Fruit fly (Drosophila melanogaster) whole organism: ENCODE data around the gene ncm.

Source experiments
- CG8478 ChIP-seq: fragments of >200 bp; optimal IDR thresholded peaks from 2 replicates; lab custom pipeline; 2018; ENCODE audit warnings: inconsistent platforms
- Dll ChIP-seq: fragments of >200 bp; optimal IDR thresholded peaks from 2 replicates; lab custom pipeline; 2017
- EcR ChIP-seq, 2 experiments: fragments of >200 bp; optimal IDR thresholded peaks; 2 replicates each; lab custom pipeline; 2017; ENCODE audit warnings: missing biosample characterization in 2 of 2, missing genetic modification characterization in 2 of 2, missing genetic modification reagents in 2 of 2
- pan ChIP-seq: fragments of >200 bp; optimal IDR thresholded peaks from 2 replicates; lab custom pipeline; 2017
- psq ChIP-seq: fragments of >200 bp; optimal IDR thresholded peaks from 2 replicates; lab custom pipeline; 2017
- usp ChIP-seq: fragments of >200 bp; optimal IDR thresholded peaks from 2 replicates; lab custom pipeline; 2017; ENCODE audit warnings: missing biosample characterization, missing genetic modification characterization, mixed read lengths

The ncm gene

DNA sequence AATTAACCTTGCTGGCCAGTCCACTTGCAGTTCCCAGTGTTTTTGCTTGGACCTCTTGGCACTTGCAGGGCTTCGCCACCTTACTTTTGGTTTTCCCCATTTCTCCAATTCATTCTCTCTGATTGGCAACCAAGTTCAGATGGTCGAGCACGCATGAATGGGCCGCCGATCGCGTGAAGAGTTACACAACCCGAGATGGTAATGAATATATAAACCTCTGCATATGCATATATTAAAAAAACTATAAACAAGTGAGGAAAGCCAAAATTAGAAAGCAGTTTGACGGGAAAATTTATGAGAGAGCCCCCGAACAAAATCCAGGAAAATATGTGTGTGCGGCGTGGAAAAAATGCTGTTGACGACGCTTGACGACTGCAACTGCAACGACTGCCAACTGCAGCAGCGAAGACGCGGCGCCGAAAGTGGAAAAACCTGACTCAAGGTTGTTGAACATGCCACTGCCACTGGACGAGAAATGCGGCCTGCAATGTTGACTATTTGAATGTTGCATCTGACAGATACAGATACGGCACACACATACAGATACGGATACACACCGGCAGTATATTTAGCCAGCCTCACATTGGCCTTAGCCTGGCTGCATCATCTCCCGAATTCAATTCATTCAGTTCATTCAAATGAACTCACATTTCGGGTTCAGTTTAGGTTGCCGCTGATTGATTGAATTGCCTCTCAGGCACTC is 31.7 kb upstream of the ncm start:
- TF ChIP-seq EcR (GFP tag; optimal IDR thresholded peaks at IDR 0.05; lab: Kevin White, UChicago) (peak in 1 of 2 experiments; percentile 33), Dll (lab: Kevin White, UChicago) (no peak)

dm6 chr2L:18479177-18479521 is 30.4 kb upstream of the ncm start:
- TF ChIP-seq CG8478 (lab: Kevin White, UChicago) (no peak), pan (lab: Kevin White, UChicago) (no peak), usp (no peak), psq (lab: Kevin White, UChicago) (no peak), EcR (GFP tag; optimal IDR thresholded peaks at IDR 0.05; lab: Kevin White, UChicago) (no peak), Dll (lab: Kevin White, UChicago) (no peak)

DNA sequence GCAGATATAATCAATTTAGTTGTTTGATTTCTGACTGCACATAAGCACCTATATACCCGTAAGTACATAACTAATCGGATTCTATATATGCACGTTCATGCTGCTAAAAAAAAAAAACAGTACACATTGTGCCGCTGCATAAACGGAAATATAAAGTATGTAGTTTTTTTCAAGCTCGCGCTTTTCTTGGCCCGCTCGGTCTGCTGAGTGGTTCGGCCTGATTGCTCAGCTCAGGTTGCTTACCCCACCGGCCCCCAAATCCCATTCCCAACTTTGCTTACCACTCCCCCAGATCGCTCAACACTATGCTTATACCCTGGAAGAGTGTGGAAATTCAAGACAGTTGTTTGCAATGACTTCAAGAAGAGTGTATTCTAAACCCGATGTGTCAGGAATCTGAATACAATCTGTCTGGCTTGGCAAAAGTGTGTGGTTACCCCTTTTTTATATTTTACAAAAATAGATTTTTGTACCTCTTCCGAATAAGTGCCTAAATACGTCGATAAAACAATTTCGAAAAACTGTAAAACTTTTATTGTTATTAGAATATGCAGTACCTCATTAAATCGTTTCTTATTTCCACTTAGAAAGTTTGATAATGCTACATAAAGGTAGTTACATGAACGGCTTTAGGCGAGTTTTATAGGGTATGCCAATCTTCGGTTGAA is 29.9 kb upstream of the ncm start:
- TF ChIP-seq pan (lab: Kevin White, UChicago) (peak; percentile 66), Dll (lab: Kevin White, UChicago) (no peak)

DNA sequence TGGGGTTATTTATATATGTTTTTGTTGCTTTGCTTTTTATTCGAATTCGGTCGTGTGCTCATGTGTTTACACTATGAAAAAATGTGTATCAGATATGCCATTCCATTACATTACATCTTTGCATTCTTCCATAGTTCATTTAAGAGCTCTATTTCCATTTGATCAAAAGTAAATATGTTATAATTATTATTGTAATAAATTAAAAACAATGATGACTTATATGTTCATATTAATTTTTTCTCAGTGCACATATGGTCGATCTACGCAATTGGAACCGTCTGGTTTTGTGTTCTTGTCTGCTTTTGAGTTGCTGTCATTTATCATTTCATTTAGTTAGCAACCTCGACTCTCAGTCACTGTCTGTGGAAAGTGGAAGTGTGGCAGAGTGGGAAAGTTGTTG is 28.7 kb upstream of the ncm start:
- no peak for TF ChIP-seq Dll (lab: Kevin White, UChicago)
- TF ChIP-seq CG8478 (lab: Kevin White, UChicago) = no peak
- no peak for TF ChIP-seq pan (lab: Kevin White, UChicago)
- TF ChIP-seq EcR (GFP tag; optimal IDR thresholded peaks at IDR 0.05; lab: Kevin White, UChicago) = no peak
- no peak for TF ChIP-seq usp
- TF ChIP-seq psq (lab: Kevin White, UChicago) = no peak

DNA sequence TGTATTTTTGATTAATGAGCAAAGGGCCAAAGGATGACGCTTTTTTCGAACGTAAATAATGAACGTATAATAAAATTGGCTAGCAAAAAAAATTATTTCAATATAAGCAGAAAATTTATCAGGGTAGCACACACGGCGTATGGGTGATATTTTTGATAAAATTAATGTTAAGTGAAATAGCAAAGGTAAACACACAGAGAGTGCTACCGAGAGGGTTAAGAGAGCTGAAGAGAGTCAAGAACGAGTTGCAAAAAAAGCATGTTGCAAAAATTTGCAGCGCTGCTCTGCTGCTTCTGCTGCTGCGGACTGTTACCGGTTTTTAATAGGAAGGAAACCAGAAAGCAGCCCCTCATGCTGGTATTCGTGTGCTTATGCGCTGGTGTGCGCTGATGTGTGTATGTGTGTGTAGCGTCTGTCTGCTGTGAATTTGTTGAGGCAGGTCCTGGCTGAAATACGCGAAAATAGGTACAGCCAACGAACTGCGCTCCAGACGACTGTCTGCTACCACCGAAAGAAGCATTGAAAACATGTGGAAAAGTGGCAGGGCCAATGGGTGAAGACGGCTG is 20.9 kb upstream of the ncm start:
- no peak for TF ChIP-seq psq (lab: Kevin White, UChicago)
- TF ChIP-seq EcR (GFP tag; optimal IDR thresholded peaks at IDR 0.05; lab: Kevin White, UChicago) = peak in 1 of 2 experiments; percentile 65
- TF ChIP-seq usp = no peak
- peak; percentile 37 for TF ChIP-seq pan (lab: Kevin White, UChicago)
- no peak for TF ChIP-seq Dll (lab: Kevin White, UChicago)

DNA sequence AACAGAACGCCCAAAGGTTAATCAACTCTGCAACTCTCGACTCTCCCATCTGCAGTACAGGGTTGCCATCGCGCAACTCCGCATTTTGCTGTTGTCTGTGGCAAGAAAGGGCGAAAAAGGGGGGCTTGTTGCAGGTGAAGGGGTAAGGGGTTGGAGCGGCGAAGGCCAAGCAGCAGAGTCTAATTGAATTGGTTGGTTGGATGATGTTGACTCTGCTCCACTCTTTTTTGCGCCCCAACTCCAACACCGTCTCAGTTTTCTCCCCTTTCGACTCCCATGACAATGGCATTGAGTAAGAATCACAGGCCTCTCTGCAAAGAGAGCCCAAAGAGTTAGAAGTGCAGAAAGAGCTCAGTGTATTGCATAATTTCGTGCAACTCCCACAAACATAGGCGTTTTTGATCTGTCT is 19.9 kb upstream of the ncm start:
- TF ChIP-seq psq (lab: Kevin White, UChicago) (no peak), EcR (GFP tag; optimal IDR thresholded peaks at IDR 0.05; lab: Kevin White, UChicago) (peak; percentile 77 to 98)

DNA sequence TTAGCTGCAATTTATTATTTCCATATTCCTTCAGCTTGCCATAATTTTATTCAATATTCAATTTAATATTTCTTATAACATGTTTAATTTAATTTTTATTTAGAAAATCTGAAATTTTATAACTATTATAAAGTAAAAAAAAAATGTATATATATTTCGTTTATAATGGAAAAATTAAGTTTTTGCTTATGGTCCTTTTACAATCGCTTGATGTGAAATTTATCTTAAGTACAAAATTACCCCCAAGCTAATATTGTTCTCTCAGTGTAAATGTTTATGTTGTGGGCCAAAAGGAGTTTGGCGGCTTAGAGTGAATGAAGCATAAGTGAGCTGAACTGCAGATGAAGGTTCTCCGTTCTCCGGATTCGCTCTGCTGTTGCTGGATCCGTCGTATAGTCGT is 19.3 kb upstream of the ncm start:
- TF ChIP-seq psq (lab: Kevin White, UChicago) = no peak

DNA sequence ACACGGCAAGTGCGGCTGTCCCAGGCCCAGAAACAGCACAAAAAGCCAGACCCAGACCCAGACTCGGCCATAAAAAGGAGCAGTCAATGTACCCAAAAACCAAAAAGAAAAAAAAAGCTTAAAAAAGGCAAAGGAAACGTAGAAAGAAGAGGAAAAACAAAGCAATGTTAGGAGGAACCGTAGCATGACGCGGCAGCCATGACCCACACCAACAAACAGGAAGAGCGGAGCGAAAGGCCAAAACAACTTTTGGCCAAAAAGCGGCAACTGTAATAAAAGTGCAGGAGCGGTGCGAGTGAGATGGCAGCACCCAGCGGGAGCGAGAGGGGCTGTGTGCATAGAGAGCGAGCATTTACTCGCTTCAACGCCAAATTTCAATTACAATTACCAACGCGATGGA is 18.7 kb upstream of the ncm start:
- TF ChIP-seq EcR (GFP tag; optimal IDR thresholded peaks at IDR 0.05; lab: Kevin White, UChicago) = peak in 1 of 2 experiments; percentile 75
- no peak for TF ChIP-seq pan (lab: Kevin White, UChicago)
- TF ChIP-seq Dll (lab: Kevin White, UChicago) = peak; percentile 35
- TF ChIP-seq psq (lab: Kevin White, UChicago) = no peak
- TF ChIP-seq usp = no peak
- TF ChIP-seq CG8478 (lab: Kevin White, UChicago) = no peak

DNA sequence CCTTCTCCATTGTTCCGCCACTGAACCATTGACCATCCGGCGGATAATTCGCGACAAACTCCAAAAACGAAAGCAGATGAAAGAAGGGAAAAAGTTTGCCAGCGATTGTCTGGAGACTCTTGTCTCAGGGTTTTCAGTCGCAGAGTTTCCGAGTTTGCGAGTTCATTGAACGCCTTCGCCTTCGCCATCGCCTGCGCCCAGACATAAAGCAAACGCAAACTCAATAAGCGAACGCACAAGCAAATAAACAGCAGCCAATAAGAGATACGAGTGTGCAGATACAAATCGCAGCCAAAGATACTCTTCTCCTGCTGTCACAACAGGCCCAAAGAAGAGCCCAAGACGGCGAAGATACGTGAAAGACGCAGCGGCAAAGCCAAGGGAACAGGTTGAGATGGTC is 17.9 kb upstream of the ncm start:
- peak; percentile 47 to 67 for TF ChIP-seq EcR (GFP tag; optimal IDR thresholded peaks at IDR 0.05; lab: Kevin White, UChicago)
- no peak for TF ChIP-seq pan (lab: Kevin White, UChicago)

DNA sequence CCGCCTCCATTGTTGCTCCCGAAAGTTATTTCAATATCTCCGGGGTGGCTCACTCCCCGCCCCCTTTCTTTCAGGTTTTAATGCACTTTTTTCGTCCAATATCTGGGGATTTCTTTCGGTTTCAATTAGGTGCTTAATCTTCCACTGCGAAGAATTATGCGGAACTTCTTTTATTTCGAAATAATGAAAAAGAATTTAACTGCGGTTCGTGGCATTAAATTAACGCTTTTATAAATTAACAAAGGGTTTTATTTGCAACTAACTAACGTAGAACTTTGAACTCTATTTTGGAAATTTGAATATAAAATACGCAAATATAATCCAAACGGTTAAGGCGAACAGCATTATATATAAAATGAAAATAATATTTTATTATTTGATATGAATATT is 17.4 kb upstream of the ncm start:
- TF ChIP-seq pan (lab: Kevin White, UChicago) = no peak
- no peak for TF ChIP-seq EcR (GFP tag; optimal IDR thresholded peaks at IDR 0.05; lab: Kevin White, UChicago)
- TF ChIP-seq usp = no peak
- TF ChIP-seq psq (lab: Kevin White, UChicago) = no peak
- TF ChIP-seq CG8478 (lab: Kevin White, UChicago) = no peak
- TF ChIP-seq Dll (lab: Kevin White, UChicago) = no peak

DNA sequence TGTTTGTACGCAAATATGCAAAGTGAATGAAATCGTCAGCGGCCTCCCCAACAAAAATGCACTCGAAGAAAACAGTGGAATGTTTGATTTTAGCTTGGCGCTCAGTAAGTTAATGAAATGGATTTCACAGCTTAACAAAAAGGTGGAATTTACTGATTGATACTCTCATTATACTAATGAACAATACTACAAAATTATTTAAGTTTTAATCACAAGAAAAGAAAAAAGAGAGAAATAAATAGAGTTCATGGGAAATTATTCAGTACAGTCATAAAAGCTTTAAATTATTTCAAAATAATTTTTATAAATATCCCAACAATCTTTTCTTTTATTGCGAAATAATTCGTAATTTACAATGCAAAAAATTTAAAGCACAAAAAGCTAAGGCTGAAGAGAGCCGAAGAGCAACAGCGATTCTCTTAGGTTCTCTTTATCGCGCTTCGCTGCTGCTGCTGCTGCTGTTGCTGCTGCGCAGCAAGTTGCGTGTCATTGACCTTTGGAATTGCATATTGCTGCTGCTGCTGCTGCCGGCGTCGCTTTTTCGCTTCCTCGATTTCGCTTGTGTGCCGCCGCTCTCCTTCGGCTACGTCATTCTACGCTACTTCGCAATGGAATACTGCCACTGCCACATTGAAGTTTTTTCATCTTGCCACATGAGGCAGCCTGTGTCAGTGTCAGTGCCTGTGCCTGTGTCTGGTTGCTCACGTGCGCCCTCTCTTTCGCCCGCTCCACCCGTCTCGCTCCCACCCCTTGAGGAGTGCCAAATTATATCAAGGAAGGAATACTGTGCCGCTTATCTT is 16.8 kb upstream of the ncm start:
- TF ChIP-seq psq (lab: Kevin White, UChicago) (no peak), CG8478 (lab: Kevin White, UChicago) (no peak), EcR (GFP tag; optimal IDR thresholded peaks at IDR 0.05; lab: Kevin White, UChicago) (peak; percentile 63 to 93), Dll (lab: Kevin White, UChicago) (peak; percentile 46), usp (no peak)

- TF ChIP-seq CG8478 (lab: Kevin White, UChicago) (no peak), Dll (lab: Kevin White, UChicago) (no peak), EcR (GFP tag; optimal IDR thresholded peaks at IDR 0.05; lab: Kevin White, UChicago) (peak; percentile 42 to 97)
These were observed 15.4 kb upstream of the ncm start for dm6 chr2L:18464116-18464530.
